Fruit fly (Drosophila melanogaster) whole organism, adult: ENCODE data around the gene CG46059.
A peak's percentile ranks its signal among the peaks of the same experiment; 100 is the strongest.

Source experiments
- CG11617 ChIP-seq: fragments of 200-800 bp; sonication (Bioruptor generic); optimal IDR thresholded peaks from 2 replicates; lab custom pipeline; 2017; ENCODE audit warnings: mild to moderate bottlenecking, missing biosample characterization, missing genetic modification reagents, missing genetic modification characterization
- CG12768 ChIP-seq: fragments of 200-800 bp; sonication (Bioruptor generic); optimal IDR thresholded peaks from 2 replicates; lab custom pipeline; 2017; ENCODE audit warnings: missing biosample characterization, missing genetic modification characterization, mild to moderate bottlenecking, moderate library complexity, missing genetic modification reagents
- CG14711 ChIP-seq: fragments of 200-800 bp; sonication (Bioruptor generic); optimal IDR thresholded peaks from 2 replicates; lab custom pipeline; 2018; ENCODE audit warnings: missing biosample characterization, mild to moderate bottlenecking, missing genetic modification characterization, moderate library complexity
- CG1620 ChIP-seq: fragments of 200-800 bp; sonication (Bioruptor generic); optimal IDR thresholded peaks from 2 replicates; lab custom pipeline; 2016; ENCODE audit warnings: missing biosample characterization, missing genetic modification characterization
- CG33017 ChIP-seq: fragments of 200-800 bp; sonication (Bioruptor generic); optimal IDR thresholded peaks from 2 replicates; lab custom pipeline; 2018; ENCODE audit warnings: missing biosample characterization, mild to moderate bottlenecking, missing genetic modification characterization, moderate library complexity
- CG5204 ChIP-seq: fragments of 200-800 bp; sonication (Bioruptor generic); optimal IDR thresholded peaks from 2 replicates; lab custom pipeline; 2016; ENCODE audit warnings: missing biosample characterization, missing genetic modification characterization
- CG7045 ChIP-seq: fragments of 200-800 bp; sonication (Bioruptor generic); optimal IDR thresholded peaks from 2 replicates; lab custom pipeline; 2017; ENCODE audit warnings: missing biosample characterization, mild to moderate bottlenecking, missing genetic modification characterization
- CG7101 ChIP-seq: fragments of 200-800 bp; sonication (Bioruptor generic); optimal IDR thresholded peaks from 2 replicates; lab custom pipeline; 2018; ENCODE audit warnings: missing biosample characterization, mild to moderate bottlenecking, missing genetic modification characterization, moderate library complexity
- Clk ChIP-seq: fragments of 200-800 bp; sonication (Bioruptor generic); optimal IDR thresholded peaks from 2 replicates; lab custom pipeline; 2017; ENCODE audit warnings: missing biosample characterization, missing genetic modification characterization
- Crg-1 ChIP-seq: fragments of 200-800 bp; sonication (Bioruptor generic); optimal IDR thresholded peaks from 2 replicates; lab custom pipeline; 2016; ENCODE audit warnings: missing biosample characterization, missing genetic modification characterization
- Hr96 ChIP-seq: fragments of 200-800 bp; sonication (Bioruptor generic); optimal IDR thresholded peaks from 2 replicates; lab custom pipeline; 2016; ENCODE audit warnings: missing biosample characterization, missing genetic modification characterization
- Mnt ChIP-seq: fragments of 200-800 bp; sonication (Bioruptor generic); optimal IDR thresholded peaks from 2 replicates; lab custom pipeline; 2016; ENCODE audit warnings: missing biosample characterization, mild to moderate bottlenecking, missing genetic modification characterization
- bab1 ChIP-seq: fragments of 200-800 bp; sonication (Bioruptor generic); optimal IDR thresholded peaks from 3 replicates; lab custom pipeline; 2019; ENCODE audit warnings: missing biosample characterization, mild to moderate bottlenecking, missing genetic modification characterization, moderate library complexity
- cic ChIP-seq: fragments of 200-800 bp; sonication (Bioruptor generic); optimal IDR thresholded peaks from 2 replicates; lab custom pipeline; 2017; ENCODE audit warnings: missing biosample characterization, mild to moderate bottlenecking, missing genetic modification characterization, moderate library complexity
- cnc ChIP-seq, 2 experiments: fragments of >200 bp; optimal IDR thresholded peaks; 2 replicates each; lab custom pipeline; 2017
- kay ChIP-seq: fragments of 200-800 bp; sonication (Bioruptor generic); peaks from one replicate; lab custom pipeline; 2016; ENCODE audit warnings: missing biosample characterization, missing genetic modification characterization, borderline replicate concordance
- ovo ChIP-seq: fragments of 200-800 bp; sonication (Bioruptor generic); optimal IDR thresholded peaks from 2 replicates; lab custom pipeline; 2016; ENCODE audit warnings: missing biosample characterization, missing genetic modification characterization
- pad ChIP-seq: fragments of 200-800 bp; sonication (Bioruptor generic); optimal IDR thresholded peaks from 3 replicates; lab custom pipeline; 2017; ENCODE audit warnings: missing biosample characterization, missing genetic modification characterization, mild to moderate bottlenecking, moderate library complexity, missing genetic modification reagents
- tj ChIP-seq: fragments of 200-800 bp; sonication (Bioruptor generic); optimal IDR thresholded peaks from 3 replicates; lab custom pipeline; 2017; ENCODE audit warnings: missing biosample characterization, mild to moderate bottlenecking, missing genetic modification characterization, moderate library complexity
- toe ChIP-seq: fragments of 200-800 bp; sonication (Bioruptor generic); optimal IDR thresholded peaks from 2 replicates; lab custom pipeline; 2016; ENCODE audit warnings: missing biosample characterization, missing genetic modification characterization

CG46059 gene

dm6 chr2L:19162330-19163100 is 21.1 kb downstream of the CG46059 start:
- no peak for TF ChIP-seq Mnt (GFP tag; lab: Kevin White, UChicago)
- TF ChIP-seq Clk = no peak
- TF ChIP-seq CG11617 = no peak
- TF ChIP-seq Hr96 (GFP tag; lab: Kevin White, UChicago) = no peak
- TF ChIP-seq cic (GFP tag; lab: Kevin White, UChicago) = no peak
- TF ChIP-seq pad (GFP tag; lab: Kevin White, UChicago) = no peak
- no peak for TF ChIP-seq CG1620 (GFP tag; lab: Kevin White, UChicago)
- TF ChIP-seq CG5204 (GFP tag; lab: Kevin White, UChicago) = no peak
- no peak for TF ChIP-seq CG7045 (GFP tag; lab: Kevin White, UChicago)
- no peak for TF ChIP-seq CG33017 (tag; lab: Kevin White, UChicago)
- no peak for TF ChIP-seq cnc (optimal IDR thresholded peaks at IDR 0.05; lab: Kevin White, UChicago)
- no peak for TF ChIP-seq kay (GFP tag; lab: Kevin White, UChicago)
- no peak for TF ChIP-seq CG14711 (tag; lab: Kevin White, UChicago)
- no peak for TF ChIP-seq tj (GFP tag; lab: Kevin White, UChicago)
- no peak for TF ChIP-seq ovo (GFP tag; lab: Kevin White, UChicago)
- TF ChIP-seq CG7101 (tag; lab: Kevin White, UChicago) = no peak
- TF ChIP-seq bab1 = no peak
- TF ChIP-seq Crg-1 (GFP tag; lab: Kevin White, UChicago) = no peak
- TF ChIP-seq CG12768 = no peak
- no peak for TF ChIP-seq toe

- TF ChIP-seq CG7045 (GFP tag; lab: Kevin White, UChicago) = peak; percentile 24
- no peak for TF ChIP-seq ovo (GFP tag; lab: Kevin White, UChicago)
Observed at dm6 chr2L:19161307-19161999, 22.1 kb downstream of the CG46059 start.

dm6 chr2L:19159552-19160406 is 23.8 kb downstream of the CG46059 start:
- no peak for TF ChIP-seq pad (GFP tag; lab: Kevin White, UChicago)
- no peak for TF ChIP-seq toe
- TF ChIP-seq CG14711 (tag; lab: Kevin White, UChicago) = no peak
- no peak for TF ChIP-seq Crg-1 (GFP tag; lab: Kevin White, UChicago)
- TF ChIP-seq CG7101 (tag; lab: Kevin White, UChicago) = no peak
- TF ChIP-seq CG1620 (GFP tag; lab: Kevin White, UChicago) = no peak
- no peak for TF ChIP-seq CG12768
- TF ChIP-seq Clk = no peak
- peak; percentile 75 for TF ChIP-seq kay (GFP tag; lab: Kevin White, UChicago)
- TF ChIP-seq CG5204 (GFP tag; lab: Kevin White, UChicago) = no peak
- TF ChIP-seq CG11617 = no peak
- TF ChIP-seq cic (GFP tag; lab: Kevin White, UChicago) = no peak
- peak; percentile 51 for TF ChIP-seq tj (GFP tag; lab: Kevin White, UChicago)
- no peak for TF ChIP-seq CG33017 (tag; lab: Kevin White, UChicago)
- TF ChIP-seq cnc (optimal IDR thresholded peaks at IDR 0.05; lab: Kevin White, UChicago) = no peak
- no peak for TF ChIP-seq bab1
- TF ChIP-seq CG7045 (GFP tag; lab: Kevin White, UChicago) = no peak
- no peak for TF ChIP-seq ovo (GFP tag; lab: Kevin White, UChicago)

- TF ChIP-seq CG5204 (GFP tag; lab: Kevin White, UChicago) = peak; percentile 56
- no peak for TF ChIP-seq ovo (GFP tag; lab: Kevin White, UChicago)
- TF ChIP-seq cic (GFP tag; lab: Kevin White, UChicago) = peak; percentile 17
- TF ChIP-seq tj (GFP tag; lab: Kevin White, UChicago) = no peak
- TF ChIP-seq CG1620 (GFP tag; lab: Kevin White, UChicago) = peak; percentile 3
- no peak for TF ChIP-seq pad (GFP tag; lab: Kevin White, UChicago)
- TF ChIP-seq cnc (optimal IDR thresholded peaks at IDR 0.05; lab: Kevin White, UChicago) = no peak
- TF ChIP-seq CG12768 = no peak
- TF ChIP-seq toe = peak; percentile 22
- peak; percentile 36 for TF ChIP-seq CG33017 (tag; lab: Kevin White, UChicago)
- peak; percentile 23 for TF ChIP-seq kay (GFP tag; lab: Kevin White, UChicago)
- TF ChIP-seq CG14711 (tag; lab: Kevin White, UChicago) = peak; percentile 30
- peak; percentile 32 for TF ChIP-seq CG7045 (GFP tag; lab: Kevin White, UChicago)
- TF ChIP-seq Hr96 (GFP tag; lab: Kevin White, UChicago) = peak; percentile 24
- TF ChIP-seq Clk = no peak
- TF ChIP-seq Mnt (GFP tag; lab: Kevin White, UChicago) = no peak
- TF ChIP-seq Crg-1 (GFP tag; lab: Kevin White, UChicago) = no peak
- TF ChIP-seq CG11617 = peak; percentile 37
- TF ChIP-seq bab1 = no peak
- TF ChIP-seq CG7101 (tag; lab: Kevin White, UChicago) = peak; percentile 16
Observed at dm6 chr2L:19158679-19159551, 24.7 kb downstream of the CG46059 start.
